Worm (Caenorhabditis elegans) whole organism, L4/young adult: ENCODE results near the gene mog-4.

ENCODE experiments used
- dao-5 ChIP-seq: sonication (generic microtip); optimal IDR thresholded peaks from 2 replicates; lab custom pipeline; 2016; ENCODE audit warnings: missing genotype, missing genetic modification characterization, moderate library complexity, missing compliant biosample characterization
- him-1 ChIP-seq: sonication (generic microtip); optimal IDR thresholded peaks from 2 replicates; lab custom pipeline; 2016; ENCODE audit warnings: missing genotype, missing genetic modification reagents, missing genetic modification characterization, missing compliant biosample characterization

DNA sequence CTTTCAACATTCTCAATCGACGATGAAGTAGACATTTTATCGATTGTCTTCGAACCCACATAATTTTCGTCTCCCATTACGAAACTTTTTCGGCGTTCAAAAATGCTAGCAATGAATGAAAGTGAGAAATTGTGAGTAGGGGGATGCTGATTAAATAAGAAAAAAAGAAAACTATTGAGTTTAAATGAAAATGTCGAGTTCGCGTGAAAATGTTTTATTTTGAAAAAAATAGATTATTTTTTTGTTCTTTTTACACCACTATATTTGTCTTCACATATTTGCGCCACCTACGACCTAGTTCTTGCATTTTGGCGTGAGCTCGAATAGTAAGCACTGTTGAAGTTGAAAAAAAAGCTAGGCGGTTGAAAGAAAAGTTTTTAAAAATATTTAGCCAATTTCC lies 20.8 kb upstream of the mog-4 start, which contains the start of gene C01G12.3:
- TF ChIP-seq him-1 (tag; lab: Kevin White, UChicago) (no peak), dao-5 (no peak)
